Fruit fly (Drosophila melanogaster) whole organism, embryonic: ENCODE results near the gene CG9747.
A peak's percentile ranks its signal among the peaks of the same experiment; 100 is the strongest.

ENCODE experiments used
- Blimp-1 ChIP-seq: fragments of 200-800 bp; sonication (Bioruptor generic); optimal IDR thresholded peaks from 3 replicates; lab custom pipeline; 2018; ENCODE audit warnings: missing biosample characterization, missing genetic modification characterization, mild to moderate bottlenecking, moderate library complexity, missing genetic modification reagents
- C15 ChIP-seq: fragments of 200-800 bp; sonication (Bioruptor generic); IDR thresholded peaks from 3 replicates; pipeline ENCODE4 v1.3.6; 2022; ENCODE audit warnings: missing biosample characterization, missing genetic modification characterization
- CG10209 ChIP-seq: fragments of 200-800 bp; sonication (Bioruptor generic); optimal IDR thresholded peaks from 3 replicates; lab custom pipeline; 2017; ENCODE audit warnings: missing biosample characterization, mild to moderate bottlenecking, missing genetic modification characterization, missing genetic modification reagents
- CG10462 ChIP-seq: fragments of 200-800 bp; sonication (Bioruptor generic); optimal IDR thresholded peaks from 2 replicates; lab custom pipeline; 2016; ENCODE audit warnings: missing biosample characterization, missing genetic modification characterization
- CG11560 ChIP-seq: fragments of 200-800 bp; sonication (Bioruptor generic); IDR thresholded peaks from 3 replicates; pipeline ENCODE4 v1.3.6; 2022; ENCODE audit warnings: missing biosample characterization, missing genetic modification characterization
- CG12104 ChIP-seq: fragments of 200-800 bp; sonication (Bioruptor generic); optimal IDR thresholded peaks from 3 replicates; lab custom pipeline; 2016; ENCODE audit warnings: missing biosample characterization, missing genetic modification characterization
- CG14441 ChIP-seq: fragments of 200-800 bp; sonication (Bioruptor generic); IDR thresholded peaks from 2 replicates; pipeline ENCODE4 v1.3.6; 2022; ENCODE audit warnings: missing biosample characterization, missing genetic modification characterization
- CG15601 ChIP-seq: fragments of 200-800 bp; sonication (Bioruptor generic); optimal IDR thresholded peaks from 3 replicates; lab custom pipeline; 2019; ENCODE audit warnings: missing biosample characterization, mild to moderate bottlenecking, missing genetic modification characterization, moderate library complexity
- CG18262 ChIP-seq: fragments of 200-800 bp; optimal IDR thresholded peaks from 3 replicates; lab custom pipeline; 2019; ENCODE audit warnings: missing biosample characterization, mild to moderate bottlenecking, missing genetic modification characterization, moderate library complexity
- CG31365 ChIP-seq: fragments of 200-800 bp; sonication (Bioruptor generic); optimal IDR thresholded peaks from 2 replicates; lab custom pipeline; 2018; ENCODE audit warnings: missing biosample characterization, mild to moderate bottlenecking, missing genetic modification characterization
- CG42726 ChIP-seq: fragments of 200-800 bp; sonication (Bioruptor generic); IDR thresholded peaks from 2 replicates; pipeline ENCODE4 v1.3.6; 2022; ENCODE audit warnings: missing biosample characterization, missing genetic modification characterization; ENCODE audit not compliant: partially characterized antibody
- CG43689 ChIP-seq: fragments of 200-800 bp; sonication (Bioruptor generic); IDR thresholded peaks from 2 replicates; pipeline ENCODE4 v1.3.6; 2022; ENCODE audit warnings: missing biosample characterization, missing genetic modification characterization
- CG4404 ChIP-seq: fragments of 200-800 bp; sonication (Bioruptor generic); IDR thresholded peaks from 2 replicates; pipeline ENCODE4 v1.3.6; 2022; ENCODE audit warnings: missing biosample characterization, missing genetic modification characterization
- CG4617 ChIP-seq: fragments of 200-800 bp; sonication (Bioruptor generic); optimal IDR thresholded peaks from 3 replicates; lab custom pipeline; 2016; ENCODE audit warnings: missing biosample characterization, missing genetic modification characterization, borderline replicate concordance
- CG6254 ChIP-seq: fragments of 200-800 bp; sonication (Bioruptor generic); optimal IDR thresholded peaks from 3 replicates; lab custom pipeline; 2017; ENCODE audit warnings: mild to moderate bottlenecking, missing biosample characterization, missing genetic modification reagents, missing genetic modification characterization
- CG6683 ChIP-seq: fragments of 200-800 bp; sonication (Bioruptor generic); optimal IDR thresholded peaks from 2 replicates; lab custom pipeline; 2017; ENCODE audit warnings: missing biosample characterization, mild to moderate bottlenecking, missing genetic modification characterization, missing genetic modification reagents
- CG6765 ChIP-seq: fragments of 200-800 bp; sonication (Bioruptor generic); optimal IDR thresholded peaks from 3 replicates; lab custom pipeline; 2017; ENCODE audit warnings: missing biosample characterization, mild to moderate bottlenecking, missing genetic modification characterization
- CG8281 ChIP-seq: fragments of 200-800 bp; sonication (Bioruptor generic); optimal IDR thresholded peaks from 2 replicates; lab custom pipeline; 2018; ENCODE audit warnings: missing biosample characterization, mild to moderate bottlenecking, missing genetic modification characterization, moderate library complexity
- CG8924 ChIP-seq: fragments of 200-800 bp; optimal IDR thresholded peaks from 3 replicates; lab custom pipeline; 2019; ENCODE audit warnings: missing biosample characterization, mild to moderate bottlenecking, missing genetic modification characterization, moderate library complexity
- CG8944 ChIP-seq: fragments of 200-800 bp; sonication (Bioruptor generic); optimal IDR thresholded peaks from 3 replicates; lab custom pipeline; 2016; ENCODE audit warnings: missing biosample characterization, missing genetic modification characterization
- CG9727 ChIP-seq: fragments of 200-800 bp; sonication (Bioruptor generic); optimal IDR thresholded peaks from 3 replicates; lab custom pipeline; 2017; ENCODE audit warnings: missing biosample characterization, mild to moderate bottlenecking, missing genetic modification characterization
- CG9932 ChIP-seq: fragments of 200-800 bp; sonication (Bioruptor generic); IDR thresholded peaks from 2 replicates; pipeline ENCODE4 v1.3.6; 2022; ENCODE audit warnings: missing biosample characterization, missing genetic modification characterization
- Dip2 ChIP-seq: fragments of 200-800 bp; sonication (Bioruptor generic); IDR thresholded peaks from 2 replicates; pipeline ENCODE4 v1.3.6; 2022; ENCODE audit warnings: missing biosample characterization, missing genetic modification characterization
- Dref ChIP-seq: fragments of 200-800 bp; sonication (Bioruptor generic); IDR thresholded peaks from 2 replicates; pipeline ENCODE4 v1.3.6; 2022; ENCODE audit warnings: missing biosample characterization, missing genetic modification characterization
- HmgD ChIP-seq: fragments of 200-800 bp; sonication (Bioruptor generic); optimal IDR thresholded peaks from 3 replicates; lab custom pipeline; 2016; ENCODE audit warnings: missing biosample characterization, missing genetic modification characterization
- Kr ChIP-seq: fragments of 200-800 bp; sonication (Bioruptor generic); optimal IDR thresholded peaks from 2 replicates; lab custom pipeline; 2017; ENCODE audit warnings: missing biosample characterization, mild to moderate bottlenecking, missing genetic modification characterization
- Mad ChIP-seq: fragments of 200-800 bp; sonication (Bioruptor generic); optimal IDR thresholded peaks from 2 replicates; lab custom pipeline; 2016; ENCODE audit warnings: missing biosample characterization, missing genetic modification characterization
- Max ChIP-seq: fragments of 200-800 bp; sonication (Bioruptor generic); optimal IDR thresholded peaks from 2 replicates; lab custom pipeline; 2016; ENCODE audit warnings: missing biosample characterization, mild to moderate bottlenecking, missing genetic modification characterization
- Mes4 ChIP-seq: fragments of 200-800 bp; sonication (Bioruptor generic); optimal IDR thresholded peaks from 2 replicates; lab custom pipeline; 2016; ENCODE audit warnings: missing biosample characterization, missing genetic modification characterization
- Oaz ChIP-seq: fragments of 200-800 bp; sonication (Bioruptor generic); IDR thresholded peaks from 2 replicates; pipeline ENCODE4 v1.3.6; 2022; ENCODE audit warnings: missing biosample characterization, missing genetic modification characterization
- Pdp1 ChIP-seq, 2 experiments: fragments of 200-800 bp; sonication (Bioruptor generic); optimal IDR thresholded peaks; 3 replicates each; lab custom pipeline; 2016; ENCODE audit warnings: missing biosample characterization in 2 of 2, missing genetic modification characterization in 2 of 2, mild to moderate bottlenecking in 1 of 2, moderate library complexity in 1 of 2
- Poxn ChIP-seq: fragments of 200-800 bp; sonication (Bioruptor generic); IDR thresholded peaks from 2 replicates; pipeline ENCODE4 v1.3.6; 2022; ENCODE audit warnings: missing biosample characterization, missing genetic modification characterization
- Xbp1 ChIP-seq: fragments of 200-800 bp; sonication (Bioruptor generic); optimal IDR thresholded peaks from 3 replicates; lab custom pipeline; 2016; ENCODE audit warnings: missing biosample characterization, mild to moderate bottlenecking, missing genetic modification characterization
- ac ChIP-seq: fragments of 200-800 bp; sonication (Bioruptor generic); optimal IDR thresholded peaks from 3 replicates; lab custom pipeline; 2017; ENCODE audit warnings: missing biosample characterization, mild to moderate bottlenecking, missing genetic modification characterization
- bowl ChIP-seq: fragments of 200-800 bp; sonication (Bioruptor generic); IDR thresholded peaks from 2 replicates; pipeline ENCODE4 v1.3.6; 2022; ENCODE audit warnings: missing biosample characterization, missing genetic modification characterization
- chif ChIP-seq, 2 experiments: fragments of 200-800 bp; sonication (Bioruptor generic); optimal IDR thresholded peaks; 3 replicates each; lab custom pipeline; 2016; ENCODE audit warnings: missing biosample characterization in 2 of 2, missing genetic modification characterization in 2 of 2
- crol ChIP-seq: fragments of 200-800 bp; sonication (Bioruptor generic); IDR thresholded peaks from 2 replicates; pipeline ENCODE4 v1.3.6; 2022; ENCODE audit warnings: missing biosample characterization, missing genetic modification characterization
- emc ChIP-seq: fragments of 200-800 bp; sonication (Bioruptor generic); optimal IDR thresholded peaks from 2 replicates; lab custom pipeline; 2016; ENCODE audit warnings: missing biosample characterization, missing genetic modification characterization
- fd3F ChIP-seq: fragments of 200-800 bp; sonication (Bioruptor generic); optimal IDR thresholded peaks from 2 replicates; lab custom pipeline; 2018; ENCODE audit warnings: missing biosample characterization, mild to moderate bottlenecking, missing genetic modification characterization, moderate library complexity
- gsb ChIP-seq: fragments of 200-800 bp; sonication (Bioruptor generic); IDR thresholded peaks from 2 replicates; pipeline ENCODE4 v1.3.6; 2022; ENCODE audit warnings: missing biosample characterization, missing genetic modification characterization
- h ChIP-seq: fragments of >200 bp; optimal IDR thresholded peaks from 2 replicates; lab custom pipeline; 2017
- lola ChIP-seq, 3 experiments: fragments of >200 bp in 2 of 3; fragments of 200-800 bp in 1 of 3; sonication (Bioruptor generic) in 1 of 3; optimal IDR thresholded peaks; 2 replicates each; lab custom pipeline; 2017 to 2019; ENCODE audit warnings: missing biosample characterization in 3 of 3, missing genetic modification characterization in 3 of 3, mild to moderate bottlenecking in 1 of 3, moderate library complexity in 1 of 3
- nerfin-2 ChIP-seq: fragments of 200-800 bp; sonication (Bioruptor generic); IDR thresholded peaks from 2 replicates; pipeline ENCODE4 v1.3.6; 2022; ENCODE audit warnings: missing biosample characterization, missing genetic modification characterization; ENCODE audit not compliant: partially characterized antibody
- nom ChIP-seq: fragments of 200-800 bp; sonication (Bioruptor generic); optimal IDR thresholded peaks from 2 replicates; lab custom pipeline; 2017; ENCODE audit warnings: missing biosample characterization, missing genetic modification characterization, mild to moderate bottlenecking, moderate library complexity, missing genetic modification reagents
- org-1 ChIP-seq: fragments of 200-800 bp; sonication (Bioruptor generic); optimal IDR thresholded peaks from 2 replicates; lab custom pipeline; 2017; ENCODE audit warnings: missing biosample characterization, missing genetic modification characterization
- phol ChIP-seq: fragments of 200-800 bp; sonication (Bioruptor generic); optimal IDR thresholded peaks from 3 replicates; lab custom pipeline; 2018; ENCODE audit warnings: missing biosample characterization, mild to moderate bottlenecking, missing genetic modification characterization, moderate library complexity
- pnt ChIP-seq: fragments of 200-800 bp; sonication (Bioruptor generic); optimal IDR thresholded peaks from 3 replicates; lab custom pipeline; 2016; ENCODE audit warnings: missing biosample characterization, missing genetic modification characterization
- sug ChIP-seq: fragments of 200-800 bp; optimal IDR thresholded peaks from 2 replicates; lab custom pipeline; 2019; ENCODE audit warnings: missing biosample characterization, mild to moderate bottlenecking, missing genetic modification characterization, moderate library complexity
- tna ChIP-seq: fragments of 200-800 bp; sonication (Bioruptor generic); IDR thresholded peaks from 2 replicates; pipeline ENCODE4 v1.3.6; 2022; ENCODE audit warnings: missing biosample characterization, missing genetic modification characterization; ENCODE audit not compliant: partially characterized antibody
- tx ChIP-seq: fragments of 200-800 bp; sonication (Bioruptor generic); optimal IDR thresholded peaks from 2 replicates; lab custom pipeline; 2016; ENCODE audit warnings: missing biosample characterization, missing genetic modification characterization
- wdn ChIP-seq: fragments of 200-800 bp; sonication (Bioruptor generic); IDR thresholded peaks from 2 replicates; pipeline ENCODE4 v1.3.6; 2022; ENCODE audit warnings: missing biosample characterization, missing genetic modification characterization

Gene CG9747

DNA sequence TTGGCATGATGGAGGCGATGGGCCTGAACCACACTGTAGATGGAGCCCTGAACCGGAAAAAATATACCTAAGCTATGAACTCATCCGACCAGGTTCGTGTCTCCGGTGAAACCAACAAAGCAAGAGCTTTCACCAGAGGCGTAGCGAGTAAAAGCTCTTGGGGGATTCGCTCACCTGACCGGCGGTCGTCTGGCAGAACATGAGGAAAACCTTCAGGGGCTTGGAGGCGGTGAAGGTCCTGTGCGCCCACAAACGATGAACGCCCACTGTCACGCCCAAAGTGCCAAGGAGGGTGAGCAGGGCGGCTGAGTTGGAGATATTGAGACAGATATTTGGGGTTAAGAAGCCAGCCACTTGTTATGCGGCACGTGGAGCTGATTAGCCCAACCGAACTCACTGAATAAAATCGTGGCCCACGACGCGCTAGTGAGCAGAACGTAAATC lies 4.6 kb upstream of the CG9747 start (continued):
- TF ChIP-seq CG15601 (tag; lab: Kevin White, UChicago) (peak; percentile 40), Blimp-1 (GFP tag; lab: Kevin White, UChicago) (peak; percentile 29), Poxn (GFP tag; lab: Robert Waterston, UW) (no peak), Oaz (GFP tag; lab: Robert Waterston, UW) (0 out of 2 replicates have a peak, but pooled peaks have one; percentile 14), CG6683 (GFP tag; lab: Kevin White, UChicago) (peak; percentile 10), CG9932 (no peak), Kr (GFP tag; lab: Kevin White, UChicago) (no peak), CG31365 (tag; lab: Kevin White, UChicago) (peak; percentile 58), crol (GFP tag; lab: Robert Waterston, UW) (no peak), wdn (peak; percentile 37; the same call in 1 of the 2 replicates), CG6765 (GFP tag; lab: Kevin White, UChicago) (no peak), emc (GFP tag; lab: Kevin White, UChicago) (no peak), phol (tag; lab: Kevin White, UChicago) (peak; percentile 10), org-1 (GFP tag; lab: Kevin White, UChicago) (no peak), Dref (GFP tag; lab: Robert Waterston, UW) (peak; percentile 28; the same call in 1 of the 2 replicates), CG6254 (GFP tag; lab: Kevin White, UChicago) (no peak), chif (GFP tag; optimal IDR thresholded peaks at IDR 0.05; lab: Kevin White, UChicago) (peak; percentile 9), CG42726 (no peak), pnt (GFP tag; lab: Kevin White, UChicago) (no peak), CG12104 (GFP tag; lab: Kevin White, UChicago) (no peak), ac (GFP tag; lab: Kevin White, UChicago) (no peak), h (no peak), CG8924 (no peak), CG10462 (GFP tag; lab: Kevin White, UChicago) (no peak), Max (GFP tag; lab: Kevin White, UChicago) (peak; percentile 25), HmgD (GFP tag; lab: Kevin White, UChicago) (peak; percentile 33), CG8944 (peak; percentile 47), nerfin-2 (GFP tag; lab: Robert Waterston, UW) (no peak), CG43689 (GFP tag; lab: Robert Waterston, UW) (no peak), gsb (GFP tag; lab: Robert Waterston, UW) (no peak), bowl (no peak), Mes4 (GFP tag; lab: Kevin White, UChicago) (no peak), CG14441 (peak; percentile 46; the same call in 1 of the 2 replicates), CG9727 (GFP tag; lab: Kevin White, UChicago) (no peak), tx (GFP tag; lab: Kevin White, UChicago) (no peak), CG4617 (GFP tag; lab: Kevin White, UChicago) (no peak), nom (GFP tag; lab: Kevin White, UChicago) (no peak), fd3F (GFP tag; lab: Kevin White, UChicago) (no peak), CG18262 (tag; lab: Kevin White, UChicago) (peak; percentile 20), CG8281 (tag; lab: Kevin White, UChicago) (no peak), CG11560 (peak; percentile 35; the same call in 1 of the 3 replicates), Mad (GFP tag; lab: Kevin White, UChicago) (peak; percentile 10), CG4404 (GFP tag; lab: Robert Waterston, UW) (no peak), C15 (no peak), lola (GFP tag; optimal IDR thresholded peaks at IDR 0.05; lab: Kevin White, UChicago) (no peak), sug (tag; lab: Kevin White, UChicago) (peak; percentile 51), Dip2 (GFP tag; lab: Robert Waterston, UW) (no peak), Xbp1 (GFP tag; lab: Kevin White, UChicago) (peak; percentile 62), tna (GFP tag; lab: Robert Waterston, UW) (0 out of 2 replicates have a peak, but pooled peaks have one; percentile 25), CG10209 (GFP tag; lab: Kevin White, UChicago) (no peak), Pdp1 (GFP tag; optimal IDR thresholded peaks at IDR 0.05; lab: Kevin White, UChicago) (peak in 1 of 2 experiments; percentile 44)
